Worm (Caenorhabditis elegans): ENCODE results near the gene F43C9.2.
A peak's percentile ranks its signal among the peaks of the same experiment; 100 is the strongest.

Gene F43C9.2

DNA sequence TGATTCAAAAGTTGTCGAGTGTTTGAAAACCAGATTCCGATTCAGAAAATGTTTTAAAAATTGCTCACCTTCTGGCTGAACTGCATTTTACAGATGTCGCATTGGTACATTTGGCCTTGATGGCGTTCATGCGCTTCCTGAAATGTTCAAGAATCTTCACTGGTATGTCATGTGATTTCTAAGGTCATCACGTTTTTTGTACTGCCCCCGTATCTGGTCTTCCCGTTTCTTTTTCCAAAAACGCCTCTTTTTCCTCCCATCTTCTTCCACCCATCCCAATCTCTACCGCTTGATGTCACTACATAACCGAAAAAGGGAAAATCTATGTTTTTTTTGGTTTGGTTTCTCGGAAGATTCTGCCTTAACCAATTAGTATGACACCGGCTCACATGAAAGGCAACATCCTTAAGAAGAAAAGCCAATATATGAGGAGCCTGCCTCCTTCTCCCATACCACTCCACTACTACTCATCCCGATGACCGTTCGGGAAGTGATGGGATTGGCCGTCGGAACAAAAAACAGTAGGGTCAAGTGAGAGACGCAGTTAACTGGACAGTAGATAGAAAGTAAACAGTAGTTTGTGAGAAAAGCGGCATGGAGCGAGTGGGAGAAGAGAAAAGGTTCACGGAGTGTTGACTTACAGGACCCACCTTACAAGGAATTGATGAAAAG, 26.5 kb downstream of the F43C9.2 start:
- TF ChIP-seq B0310.2 (tag; optimal IDR thresholded peaks at IDR 0.05) (no peak), hnd-1 (tag; optimal IDR thresholded peaks at IDR 0.05) (no peak), pes-1 (GFP tag; IDR thresholded peaks at IDR 0.05) (no peak; the same call in 1 of the 2 replicates), flt-1 (GFP tag; IDR thresholded peaks at IDR 0.05) (no peak), ama-1 (optimal IDR thresholded peaks at IDR 0.05) (no peak), sea-1 (GFP tag; conservative IDR thresholded peaks at IDR 0.05) (no peak), aly-1 (tag; optimal IDR thresholded peaks at IDR 0.05) (no peak), ceh-13 (GFP tag; optimal IDR thresholded peaks at IDR 0.05) (no peak), ets-7 (tag; optimal IDR thresholded peaks at IDR 0.05) (no peak), ceh-36 (tag; optimal IDR thresholded peaks at IDR 0.05) (no peak), hmg-4 (GFP tag; optimal IDR thresholded peaks at IDR 0.05) (no peak), F13C5.2 (tag; optimal IDR thresholded peaks at IDR 0.05) (no peak), scrt-1 (GFP tag; IDR thresholded peaks at IDR 0.05) (no peak), tra-4 (tag; optimal IDR thresholded peaks at IDR 0.05) (no peak), tbx-11 (GFP tag; IDR thresholded peaks at IDR 0.05) (no peak), tbx-37 (GFP tag; conservative IDR thresholded peaks at IDR 0.05) (no peak), hmbx-1 (tag; optimal IDR thresholded peaks at IDR 0.05) (no peak)

DNA sequence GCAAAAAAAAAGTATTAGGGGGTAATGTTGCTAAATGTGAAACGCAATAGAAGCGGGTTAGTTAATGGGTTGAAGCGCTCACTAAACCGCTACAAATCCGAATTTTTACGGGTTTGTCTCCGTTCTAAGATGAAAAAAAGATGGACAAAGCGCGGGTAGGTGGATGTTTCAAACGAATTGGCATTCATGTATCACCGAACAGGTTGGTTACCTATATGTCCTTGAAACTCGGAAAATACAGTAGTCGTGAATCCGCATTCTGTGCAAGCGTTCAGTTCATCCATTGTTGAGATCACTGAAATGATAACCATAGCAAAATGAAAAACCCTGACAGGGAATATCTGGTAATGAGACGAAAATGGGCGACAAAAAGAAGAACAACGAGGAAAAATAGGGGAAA, 27.8 kb downstream of the F43C9.2 start, which contains the start of gene ztf-16:
TSS of gene ztf-16 (minus strand) at position 299 of the 400 bp plus-strand sequence.
- no peak for TF ChIP-seq flt-1 (GFP tag; IDR thresholded peaks at IDR 0.05)
- TF ChIP-seq hmg-4 (GFP tag; optimal IDR thresholded peaks at IDR 0.05): no peak
- no peak for TF ChIP-seq ama-1 (optimal IDR thresholded peaks at IDR 0.05)
- TF ChIP-seq tbx-37 (GFP tag; conservative IDR thresholded peaks at IDR 0.05): no peak
- TF ChIP-seq ceh-13 (GFP tag; optimal IDR thresholded peaks at IDR 0.05): no peak
- no peak for TF ChIP-seq sea-1 (GFP tag; conservative IDR thresholded peaks at IDR 0.05)
- TF ChIP-seq pes-1 (GFP tag; IDR thresholded peaks at IDR 0.05): no peak
- no peak for TF ChIP-seq B0310.2 (tag; optimal IDR thresholded peaks at IDR 0.05)
- TF ChIP-seq tra-4 (tag; optimal IDR thresholded peaks at IDR 0.05): no peak
- no peak for TF ChIP-seq hnd-1 (tag; optimal IDR thresholded peaks at IDR 0.05)
- TF ChIP-seq aly-1 (tag; optimal IDR thresholded peaks at IDR 0.05): no peak
- TF ChIP-seq ets-7 (tag; optimal IDR thresholded peaks at IDR 0.05): no peak
- no peak for TF ChIP-seq tbx-11 (GFP tag; IDR thresholded peaks at IDR 0.05)
- TF ChIP-seq F13C5.2 (tag; optimal IDR thresholded peaks at IDR 0.05): no peak

DNA sequence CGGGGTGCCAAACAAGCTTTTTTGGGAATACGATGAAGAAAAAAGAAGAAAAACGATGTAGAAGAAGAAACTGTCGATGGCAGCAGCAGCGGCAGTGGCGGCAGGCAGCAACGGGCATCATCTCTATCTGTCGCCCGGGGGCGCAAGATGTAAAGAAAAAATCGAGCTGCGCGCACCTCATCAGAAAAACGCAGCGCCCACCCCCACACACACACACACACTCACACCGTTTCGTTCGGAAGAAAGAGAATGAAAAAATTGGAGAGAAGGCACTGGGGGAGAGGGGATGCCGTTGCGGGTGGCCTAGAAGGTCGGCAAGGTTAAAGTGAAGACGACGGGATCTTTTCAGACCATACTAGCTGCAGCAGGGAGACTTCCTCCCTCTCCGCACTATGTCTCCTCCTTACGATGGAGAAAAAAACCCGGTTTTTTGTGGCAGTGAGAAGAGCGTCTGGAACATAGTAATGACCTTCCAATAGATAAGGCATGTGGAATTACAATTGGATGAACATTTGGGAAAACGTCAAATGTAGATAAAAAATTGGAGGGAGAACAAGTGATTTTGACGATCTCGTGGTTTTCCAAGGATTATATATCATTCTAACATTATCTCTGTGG, 29.8 kb downstream of the F43C9.2 start:
- peak; percentile 71 for TF ChIP-seq aly-1 (tag; optimal IDR thresholded peaks at IDR 0.05)
- no peak for TF ChIP-seq ceh-13 (GFP tag; optimal IDR thresholded peaks at IDR 0.05)

DNA sequence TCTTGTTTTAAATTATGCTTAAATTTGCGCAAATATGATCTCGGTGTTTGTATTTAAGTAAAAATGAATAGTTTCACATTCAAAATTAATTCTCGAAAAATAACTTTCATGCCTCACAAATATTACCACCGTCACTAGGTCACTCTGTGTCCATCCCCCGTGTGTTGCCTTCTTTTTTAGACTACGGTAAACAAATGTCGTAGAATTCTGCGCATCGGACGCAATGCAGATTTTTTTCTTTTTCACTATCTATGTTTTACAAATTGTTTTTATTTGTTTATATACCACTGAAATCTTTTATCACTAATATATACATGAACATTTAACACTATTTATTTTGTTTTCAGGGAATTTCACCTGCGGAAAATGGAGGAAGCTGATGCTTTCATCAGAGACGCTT, 34.8 kb downstream of the F43C9.2 start, which contains the start of gene R08E3.3:
TSS of gene R08E3.3 (plus strand) at position 342 of the 400 bp plus-strand sequence.
- TF ChIP-seq aly-1 (tag; optimal IDR thresholded peaks at IDR 0.05) (no peak), ets-7 (tag; optimal IDR thresholded peaks at IDR 0.05) (no peak), ceh-13 (GFP tag; optimal IDR thresholded peaks at IDR 0.05) (no peak), scrt-1 (GFP tag; IDR thresholded peaks at IDR 0.05) (no peak), F13C5.2 (tag; optimal IDR thresholded peaks at IDR 0.05) (no peak), ceh-36 (tag; optimal IDR thresholded peaks at IDR 0.05) (no peak), hnd-1 (tag; optimal IDR thresholded peaks at IDR 0.05) (no peak), tbx-11 (GFP tag; IDR thresholded peaks at IDR 0.05) (no peak), ama-1 (optimal IDR thresholded peaks at IDR 0.05) (no peak), pes-1 (GFP tag; IDR thresholded peaks at IDR 0.05) (no peak), sea-1 (GFP tag; conservative IDR thresholded peaks at IDR 0.05) (no peak), flt-1 (GFP tag; IDR thresholded peaks at IDR 0.05) (no peak), B0310.2 (tag; optimal IDR thresholded peaks at IDR 0.05) (no peak), tra-4 (tag; optimal IDR thresholded peaks at IDR 0.05) (no peak), hmbx-1 (tag; optimal IDR thresholded peaks at IDR 0.05) (no peak), tbx-37 (GFP tag; conservative IDR thresholded peaks at IDR 0.05) (no peak), hmg-4 (GFP tag; optimal IDR thresholded peaks at IDR 0.05) (no peak)

DNA sequence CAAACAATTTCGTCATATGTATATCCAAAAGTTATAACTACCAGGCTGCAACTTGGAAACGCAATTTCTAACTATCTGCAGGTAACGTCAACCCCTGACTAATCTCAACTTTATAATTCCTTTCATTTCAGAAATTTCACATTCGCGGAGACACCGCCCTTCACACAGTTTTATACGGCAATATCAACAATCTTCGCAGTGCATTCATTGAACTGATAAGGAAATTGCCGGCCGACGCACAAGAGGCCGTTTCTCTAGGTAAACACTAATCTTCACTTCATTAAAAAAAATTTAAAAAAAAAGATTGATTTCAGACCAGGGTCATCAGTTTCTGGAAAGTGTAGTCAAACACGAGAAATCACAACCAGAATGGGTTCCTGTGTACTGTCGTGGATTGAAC, 35.5 kb downstream of the F43C9.2 start:
- TF ChIP-seq F13C5.2 (tag; optimal IDR thresholded peaks at IDR 0.05) (no peak), sea-1 (GFP tag; conservative IDR thresholded peaks at IDR 0.05) (no peak), pes-1 (GFP tag; IDR thresholded peaks at IDR 0.05) (no peak), ceh-13 (GFP tag; optimal IDR thresholded peaks at IDR 0.05) (no peak), hmbx-1 (tag; optimal IDR thresholded peaks at IDR 0.05) (no peak), B0310.2 (tag; optimal IDR thresholded peaks at IDR 0.05) (no peak), tra-4 (tag; optimal IDR thresholded peaks at IDR 0.05) (no peak), hmg-4 (GFP tag; optimal IDR thresholded peaks at IDR 0.05) (no peak)

DNA sequence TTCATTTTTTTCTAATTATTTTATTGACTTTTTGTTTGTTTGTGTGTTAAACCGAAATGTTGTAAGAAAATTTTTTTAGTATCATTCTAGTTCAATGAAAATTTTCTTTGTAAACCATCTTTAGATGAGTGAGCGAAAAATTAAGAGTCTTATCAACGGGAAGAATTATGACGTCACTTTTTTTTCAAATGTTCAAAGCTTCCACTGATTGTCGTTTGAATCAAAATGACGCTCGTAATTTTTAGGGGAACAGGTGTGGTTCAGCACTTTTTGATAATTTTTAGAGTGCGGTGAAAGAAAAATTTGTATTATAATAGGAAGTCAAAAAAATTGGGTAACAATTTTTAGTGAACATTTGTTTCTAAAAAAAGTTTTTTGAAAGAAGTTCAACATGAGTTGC, 38.2 kb downstream of the F43C9.2 start:
- TF ChIP-seq pes-1 (GFP tag; IDR thresholded peaks at IDR 0.05) (no peak), F13C5.2 (tag; optimal IDR thresholded peaks at IDR 0.05) (no peak), sea-1 (GFP tag; conservative IDR thresholded peaks at IDR 0.05) (no peak)

DNA sequence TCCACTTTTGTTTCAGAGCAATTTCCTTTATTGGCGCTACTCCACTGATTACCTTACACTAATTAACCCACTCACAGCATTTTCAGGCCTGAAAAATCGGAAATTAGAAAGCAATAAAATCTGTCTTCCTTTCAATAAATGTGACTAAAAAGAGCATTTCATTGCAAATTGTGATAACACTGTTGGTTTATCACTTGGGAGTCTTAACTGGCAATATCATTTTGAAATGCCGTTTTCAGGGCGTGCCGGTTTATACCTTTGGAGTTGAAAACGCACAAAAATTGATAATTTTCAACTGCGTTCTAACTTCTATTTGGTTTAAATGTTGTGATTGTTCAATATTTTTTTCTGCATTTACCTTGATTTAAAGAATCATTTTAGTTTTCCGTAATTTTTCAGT, 38.8 kb downstream of the F43C9.2 start, which contains the start of gene R08E3.1:
TSS of gene R08E3.1 (plus strand) at position 386 of the 400 bp plus-strand sequence.
- no peak for TF ChIP-seq F13C5.2 (tag; optimal IDR thresholded peaks at IDR 0.05)
- no peak for TF ChIP-seq flt-1 (GFP tag; IDR thresholded peaks at IDR 0.05)
- no peak for TF ChIP-seq hnd-1 (tag; optimal IDR thresholded peaks at IDR 0.05)
- TF ChIP-seq ceh-13 (GFP tag; optimal IDR thresholded peaks at IDR 0.05): no peak
- TF ChIP-seq pes-1 (GFP tag; IDR thresholded peaks at IDR 0.05): no peak
- no peak for TF ChIP-seq scrt-1 (GFP tag; IDR thresholded peaks at IDR 0.05)
- no peak for TF ChIP-seq hmg-4 (GFP tag; optimal IDR thresholded peaks at IDR 0.05)
- no peak for TF ChIP-seq aly-1 (tag; optimal IDR thresholded peaks at IDR 0.05)
- no peak for TF ChIP-seq ceh-36 (tag; optimal IDR thresholded peaks at IDR 0.05)
- TF ChIP-seq hmbx-1 (tag; optimal IDR thresholded peaks at IDR 0.05): no peak
- no peak for TF ChIP-seq tra-4 (tag; optimal IDR thresholded peaks at IDR 0.05)
- TF ChIP-seq tbx-11 (GFP tag; IDR thresholded peaks at IDR 0.05): no peak
- TF ChIP-seq ama-1 (optimal IDR thresholded peaks at IDR 0.05): no peak
- no peak for TF ChIP-seq B0310.2 (tag; optimal IDR thresholded peaks at IDR 0.05)

Measured in whole organism, early embryonic.